Worm (Caenorhabditis elegans) whole organism, early embryonic: Measurements from ENCODE around the gene F48E8.4.

Source experiments
- F13C5.2 ChIP-seq: sonication (generic microtip); optimal IDR thresholded peaks from 2 replicates; lab custom pipeline; 2017; ENCODE audit warnings: mild to moderate bottlenecking, missing genetic modification characterization, inconsistent platforms, missing compliant biosample characterization
- flt-1 ChIP-seq: fragments of 200-800 bp; sonication (Bioruptor generic); IDR thresholded peaks from 2 replicates; pipeline ENCODE4 v1.3.6; 2022; ENCODE audit warnings: missing genetic modification characterization, missing compliant biosample characterization

ce11 chrIII:5474176-5474575 is 20.8 kb downstream of the F48E8.4 start, which contains the start of gene lon-1:
- no peak for TF ChIP-seq flt-1 (GFP tag; lab: Robert Waterston, UW)
- TF ChIP-seq F13C5.2 (tag; lab: Kevin White, UChicago) = no peak
